Worm (Caenorhabditis elegans) whole organism, mixed stage, embryonic: ENCODE results near the gene gsto-1.

ENCODE experiments used
- M03D4.4 ChIP-seq: sonication (generic microtip); optimal IDR thresholded peaks from 2 replicates; lab custom pipeline; 2017; ENCODE audit warnings: mild to moderate bottlenecking, missing genetic modification characterization, missing compliant biosample characterization
- blmp-1 ChIP-seq: fragments of 150-350 bp; optimal IDR thresholded peaks from 2 replicates; lab custom pipeline; 2014; ENCODE audit warnings: missing biosample characterization, missing genetic modification characterization
- ceh-39 ChIP-seq: fragments of 150-350 bp; optimal IDR thresholded peaks from 2 replicates; lab custom pipeline; 2014; ENCODE audit warnings: missing biosample characterization, missing genetic modification characterization
- ceh-83 ChIP-seq: fragments of 200-800 bp; sonication (Bioruptor generic); optimal IDR thresholded peaks from 2 replicates; lab custom pipeline; 2018; ENCODE audit warnings: mild to moderate bottlenecking, missing genetic modification characterization, missing compliant biosample characterization
- ces-1 ChIP-seq: fragments of 150-350 bp; optimal IDR thresholded peaks from 2 replicates; lab custom pipeline; 2014; ENCODE audit warnings: missing biosample characterization, missing genetic modification reagents, missing genetic modification characterization
- cnd-1 ChIP-seq: fragments of 200-800 bp; sonication (Bioruptor generic); optimal IDR thresholded peaks from 2 replicates; lab custom pipeline; 2018; ENCODE audit warnings: mild to moderate bottlenecking, missing genetic modification characterization, missing compliant biosample characterization
- drap-1 ChIP-seq: fragments of 200-800 bp; sonication (Bioruptor generic); optimal IDR thresholded peaks from 3 replicates; lab custom pipeline; 2018; ENCODE audit warnings: mild to moderate bottlenecking, missing genetic modification characterization, missing compliant biosample characterization
- elt-1 ChIP-seq: sonication (generic microtip); optimal IDR thresholded peaks from 2 replicates; lab custom pipeline; 2017; ENCODE audit warnings: missing genetic modification characterization, mild to moderate bottlenecking, missing compliant biosample characterization, antibody characterized with exemption, moderate library complexity, borderline replicate concordance; ENCODE audit not compliant: insufficient read depth
- elt-3 ChIP-seq: fragments of 150-350 bp; optimal IDR thresholded peaks from 2 replicates; lab custom pipeline; 2014; ENCODE audit warnings: missing biosample characterization, missing genetic modification characterization
- flh-1 ChIP-seq: fragments of 200-800 bp; sonication (Bioruptor generic); optimal IDR thresholded peaks from 2 replicates; lab custom pipeline; 2018; ENCODE audit warnings: mild to moderate bottlenecking, missing genetic modification characterization, moderate library complexity, missing compliant biosample characterization
- ham-2 ChIP-seq: fragments of 200-800 bp; sonication (Bioruptor generic); optimal IDR thresholded peaks from 2 replicates; lab custom pipeline; 2018; ENCODE audit warnings: mild to moderate bottlenecking, missing genetic modification characterization, missing compliant biosample characterization
- hlh-1 ChIP-seq: fragments of 150-350 bp; optimal IDR thresholded peaks from 2 replicates; lab custom pipeline; 2014; ENCODE audit warnings: missing biosample characterization, missing genetic modification reagents, missing genetic modification characterization
- lin-13 ChIP-seq: fragments of 150-350 bp; optimal IDR thresholded peaks from 2 replicates; lab custom pipeline; 2014; ENCODE audit warnings: missing biosample characterization, missing genetic modification characterization
- lsy-2 ChIP-seq: fragments of 150-350 bp; optimal IDR thresholded peaks from 2 replicates; lab custom pipeline; 2014; ENCODE audit warnings: missing biosample characterization, missing genetic modification characterization
- mab-5 ChIP-seq: fragments of 150-350 bp; optimal IDR thresholded peaks from 2 replicates; lab custom pipeline; 2014; ENCODE audit warnings: missing biosample characterization, missing genetic modification characterization
- mep-1 ChIP-seq: fragments of 150-350 bp; optimal IDR thresholded peaks from 2 replicates; lab custom pipeline; 2017; ENCODE audit warnings: missing biosample characterization, missing genetic modification reagents, missing genetic modification characterization, inconsistent platforms
- nhr-12 ChIP-seq: fragments of 150-350 bp; optimal IDR thresholded peaks from 2 replicates; lab custom pipeline; 2014; ENCODE audit warnings: missing biosample characterization, missing genetic modification characterization
- nhr-2 ChIP-seq: fragments of 150-350 bp; optimal IDR thresholded peaks from 2 replicates; lab custom pipeline; 2014; ENCODE audit warnings: missing biosample characterization, missing genetic modification characterization
- nhr-237 ChIP-seq: fragments of 150-350 bp; optimal IDR thresholded peaks from 2 replicates; lab custom pipeline; 2014; ENCODE audit warnings: missing biosample characterization, missing genetic modification characterization
- nhr-28 ChIP-seq: fragments of 150-350 bp; optimal IDR thresholded peaks from 2 replicates; lab custom pipeline; 2014; ENCODE audit warnings: missing biosample characterization, missing genetic modification characterization
- nhr-76 ChIP-seq: sonication (generic microtip); optimal IDR thresholded peaks from 2 replicates; lab custom pipeline; 2017; ENCODE audit warnings: missing biosample characterization, missing genetic modification characterization
- pha-4 ChIP-seq: fragments of 150-350 bp; optimal IDR thresholded peaks from 2 replicates; lab custom pipeline; 2018; ENCODE audit warnings: missing biosample characterization, missing genetic modification reagents, missing genetic modification characterization
- sem-2 ChIP-seq: fragments of 200-800 bp; sonication (Bioruptor generic); optimal IDR thresholded peaks from 2 replicates; lab custom pipeline; 2018; ENCODE audit warnings: mild to moderate bottlenecking, missing genetic modification characterization, missing compliant biosample characterization
- snpc-4 ChIP-seq: fragments of 150-350 bp; optimal IDR thresholded peaks from 2 replicates; lab custom pipeline; 2014; ENCODE audit warnings: missing biosample characterization, missing genetic modification characterization
- sptf-1 ChIP-seq: sonication (generic microtip); optimal IDR thresholded peaks from 2 replicates; lab custom pipeline; 2017; ENCODE audit warnings: mild to moderate bottlenecking, missing genetic modification characterization, moderate library complexity, missing compliant biosample characterization
- tbx-8 ChIP-seq: fragments of 200-800 bp; sonication (Bioruptor generic); optimal IDR thresholded peaks from 2 replicates; lab custom pipeline; 2018; ENCODE audit warnings: mild to moderate bottlenecking, missing genetic modification characterization, moderate library complexity, missing compliant biosample characterization
- unc-39 ChIP-seq: fragments of 150-350 bp; optimal IDR thresholded peaks from 2 replicates; lab custom pipeline; 2014; ENCODE audit warnings: missing biosample characterization, missing genetic modification characterization
- unc-62 ChIP-seq: fragments of 150-350 bp; optimal IDR thresholded peaks from 2 replicates; lab custom pipeline; 2014; ENCODE audit warnings: missing biosample characterization, missing genetic modification reagents, missing genetic modification characterization
- zip-8 ChIP-seq: fragments of 150-350 bp; optimal IDR thresholded peaks from 2 replicates; lab custom pipeline; 2014; ENCODE audit warnings: missing biosample characterization, missing genetic modification characterization
- ztf-11 ChIP-seq: fragments of 150-350 bp; optimal IDR thresholded peaks from 2 replicates; lab custom pipeline; 2014; ENCODE audit warnings: missing biosample characterization, missing genetic modification characterization

The gsto-1 gene

DNA sequence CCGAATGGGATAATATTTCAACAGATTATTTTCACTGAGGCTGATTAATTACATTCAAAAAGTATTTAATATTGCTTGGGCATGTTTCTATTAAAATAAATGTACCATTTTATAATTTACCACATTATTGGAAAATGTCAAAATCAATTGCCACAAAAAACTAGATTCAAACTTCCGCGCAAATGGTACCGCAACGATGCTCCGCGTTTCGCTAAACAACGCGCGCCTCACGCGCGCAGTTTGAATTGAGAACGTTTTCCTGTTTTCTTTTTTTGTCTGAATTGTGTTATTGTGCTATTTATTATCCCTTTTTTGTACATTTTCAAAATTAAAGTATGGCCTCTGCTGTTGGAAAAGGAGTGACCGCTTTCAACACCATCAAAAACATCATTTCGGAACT, 6.0 kb downstream of the gsto-1 start, which contains the start of gene C29E4.12:
Gene C29E4.12 (plus strand): TSS at position 333 of the 400 bp plus-strand sequence.
- no peak for TF ChIP-seq elt-1 (tag; lab: Kevin White, UChicago)
- TF ChIP-seq nhr-237 (tag; lab: Kevin White, UChicago), result peak; percentile 76
- peak; percentile 76 for TF ChIP-seq mep-1 (tag; lab: Kevin White, UChicago)
- no peak for TF ChIP-seq M03D4.4 (tag; lab: Kevin White, UChicago)
- no peak for TF ChIP-seq nhr-28 (tag; lab: Kevin White, UChicago)
- TF ChIP-seq lin-13 (tag; lab: Kevin White, UChicago), result peak; percentile 16
- peak; percentile 52 for TF ChIP-seq ceh-39 (tag; lab: Kevin White, UChicago)
- TF ChIP-seq pha-4 (tag; lab: Kevin White, UChicago), result peak; percentile 61
- TF ChIP-seq drap-1 (GFP tag; lab: Kevin White, UChicago), result no peak
- peak; percentile 28 for TF ChIP-seq hlh-1 (tag; lab: Kevin White, UChicago)
- no peak for TF ChIP-seq sptf-1 (tag; lab: Kevin White, UChicago)
- peak; percentile 81 for TF ChIP-seq lsy-2 (tag; lab: Kevin White, UChicago)

- TF ChIP-seq tbx-8 (GFP tag; lab: Kevin White, UChicago), result no peak
- no peak for TF ChIP-seq unc-39 (tag; lab: Kevin White, UChicago)
- TF ChIP-seq nhr-237 (tag; lab: Kevin White, UChicago), result no peak
- TF ChIP-seq ceh-39 (tag; lab: Kevin White, UChicago), result no peak
- no peak for TF ChIP-seq pha-4 (tag; lab: Kevin White, UChicago)
- no peak for TF ChIP-seq ces-1 (GFP tag; lab: Kevin White, UChicago)
- no peak for TF ChIP-seq hlh-1 (tag; lab: Kevin White, UChicago)
- TF ChIP-seq ztf-11, result no peak
- no peak for TF ChIP-seq M03D4.4 (tag; lab: Kevin White, UChicago)
- TF ChIP-seq nhr-2 (tag; lab: Kevin White, UChicago), result no peak
- no peak for TF ChIP-seq blmp-1
- no peak for TF ChIP-seq mab-5
- TF ChIP-seq lsy-2 (tag; lab: Kevin White, UChicago), result no peak
- TF ChIP-seq snpc-4 (tag; lab: Kevin White, UChicago), result no peak
- no peak for TF ChIP-seq sptf-1 (tag; lab: Kevin White, UChicago)
- TF ChIP-seq nhr-76, result no peak
- no peak for TF ChIP-seq nhr-28 (tag; lab: Kevin White, UChicago)
- no peak for TF ChIP-seq ceh-83
- no peak for TF ChIP-seq cnd-1 (tag; lab: Kevin White, UChicago)
- TF ChIP-seq lin-13 (tag; lab: Kevin White, UChicago), result no peak
Measured at ce11 chrIII:7937548-7937947, 9.3 kb downstream of the gsto-1 start, which contains the start of gene C29E4.10. C29E4.10 (plus strand) TSS chrIII:7937848.

DNA sequence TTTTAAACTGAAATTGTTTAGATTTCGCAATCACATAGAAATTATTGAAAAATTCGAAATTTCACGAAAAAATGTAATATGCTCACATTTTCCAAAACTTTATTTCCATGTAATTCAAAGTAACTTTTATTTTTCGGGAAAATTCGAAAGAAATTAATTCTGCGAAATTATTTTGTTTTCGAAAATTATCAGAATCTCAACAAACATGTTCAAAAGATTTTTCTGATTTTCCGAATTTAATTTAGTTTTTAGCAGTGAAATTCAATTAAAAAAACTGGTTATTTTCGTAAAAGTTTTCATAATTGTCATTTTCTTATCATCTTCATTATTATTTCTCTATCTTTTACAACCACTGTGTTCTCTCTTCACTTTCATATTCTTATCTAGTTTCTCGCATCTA, 13.6 kb downstream of the gsto-1 start, which contains the start of gene ran-2:
Gene ran-2 (plus strand): TSS at position 301 of the 400 bp plus-strand sequence.
- no peak for TF ChIP-seq ham-2 (GFP tag; lab: Kevin White, UChicago)
- no peak for TF ChIP-seq zip-8
- TF ChIP-seq elt-3 (tag; lab: Kevin White, UChicago), result no peak
- TF ChIP-seq nhr-28 (tag; lab: Kevin White, UChicago), result no peak
- no peak for TF ChIP-seq ces-1 (GFP tag; lab: Kevin White, UChicago)
- TF ChIP-seq sem-2, result no peak
- no peak for TF ChIP-seq sptf-1 (tag; lab: Kevin White, UChicago)
- TF ChIP-seq hlh-1 (tag; lab: Kevin White, UChicago), result no peak
- TF ChIP-seq lin-13 (tag; lab: Kevin White, UChicago), result no peak
- no peak for TF ChIP-seq nhr-12 (tag; lab: Kevin White, UChicago)
- TF ChIP-seq nhr-76, result no peak
- TF ChIP-seq flh-1 (GFP tag; lab: Kevin White, UChicago), result no peak
- TF ChIP-seq ztf-11, result no peak

- TF ChIP-seq nhr-237 (tag; lab: Kevin White, UChicago) (peak; percentile 16), lsy-2 (tag; lab: Kevin White, UChicago) (peak; percentile 34), snpc-4 (tag; lab: Kevin White, UChicago) (no peak), flh-1 (GFP tag; lab: Kevin White, UChicago) (no peak), mep-1 (tag; lab: Kevin White, UChicago) (no peak)
Measured at ce11 chrIII:7928549-7929129, 18.2 kb downstream of the gsto-1 start, which contains the start of the genes C29E4.13 and npp-15. C29E4.13 (minus strand) TSS chrIII:7928717. npp-15 (plus strand) TSS chrIII:7929043.

ce11 chrIII:7925968-7926367, 20.9 kb downstream of the gsto-1 start:
- TF ChIP-seq lsy-2 (tag; lab: Kevin White, UChicago) (peak; percentile 2), ham-2 (GFP tag; lab: Kevin White, UChicago) (peak; percentile 78), unc-62 (GFP tag; lab: Kevin White, UChicago) (no peak), ceh-39 (tag; lab: Kevin White, UChicago) (no peak), M03D4.4 (tag; lab: Kevin White, UChicago) (no peak), nhr-237 (tag; lab: Kevin White, UChicago) (peak; percentile 24), pha-4 (tag; lab: Kevin White, UChicago) (peak; percentile 34), elt-1 (tag; lab: Kevin White, UChicago) (no peak)
- TF ChIP-seq, all 35 proteins: peak for 4
